Worm (Caenorhabditis elegans) whole organism, early embryonic: Measurements from ENCODE around the gene cah-1.

Source experiments
- ama-1 ChIP-seq: fragments of 150-350 bp; optimal IDR thresholded peaks from 2 replicates; lab custom pipeline; 2014
- ceh-36 ChIP-seq: sonication (generic microtip); optimal IDR thresholded peaks from 2 replicates; lab custom pipeline; 2016; ENCODE audit warnings: missing genetic modification characterization, inconsistent platforms, missing compliant biosample characterization
- ets-7 ChIP-seq: sonication (generic microtip); optimal IDR thresholded peaks from 2 replicates; lab custom pipeline; 2016; ENCODE audit warnings: missing genotype, missing genetic modification characterization, missing compliant biosample characterization
- flt-1 ChIP-seq: fragments of 200-800 bp; sonication (Bioruptor generic); IDR thresholded peaks from 2 replicates; pipeline ENCODE4 v1.3.6; 2022; ENCODE audit warnings: missing genetic modification characterization, missing compliant biosample characterization
- hnd-1 ChIP-seq: sonication (generic microtip); optimal IDR thresholded peaks from 2 replicates; lab custom pipeline; 2016; ENCODE audit warnings: missing genetic modification characterization, missing compliant biosample characterization
- scrt-1 ChIP-seq: fragments of 200-800 bp; sonication (Bioruptor generic); IDR thresholded peaks from 2 replicates; pipeline ENCODE4 v1.3.6; 2022; ENCODE audit warnings: missing genetic modification characterization, missing compliant biosample characterization
- tbx-37 ChIP-seq: fragments of 200-800 bp; sonication (Bioruptor generic); conservative IDR thresholded peaks from 2 replicates; pipeline ENCODE4 v1.3.6; 2022; ENCODE audit warnings: missing genetic modification reagents, missing genetic modification characterization, missing compliant biosample characterization

DNA sequence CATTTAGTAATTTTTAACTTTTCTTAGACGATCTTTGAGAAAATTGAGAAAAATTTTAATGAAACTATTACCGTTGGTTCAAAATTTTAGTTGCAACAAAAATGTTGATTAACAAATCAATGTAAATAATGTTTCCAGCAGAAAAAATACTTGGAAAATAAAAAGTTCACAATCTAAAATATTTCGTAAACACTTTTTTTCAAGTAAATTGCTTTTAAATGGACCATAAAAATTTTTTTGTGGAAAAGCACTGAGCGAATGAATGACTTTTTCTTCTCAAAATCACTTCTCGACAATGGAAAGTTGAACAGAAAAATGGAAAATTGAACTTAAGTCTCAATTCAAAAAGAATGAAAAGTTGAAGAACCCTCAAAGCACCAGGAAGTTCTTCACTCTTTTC lies 31.9 kb downstream of the cah-1 start, which contains the start of gene C45G9.8:
- TF ChIP-seq tbx-37 (GFP tag; lab: Robert Waterston, UW), result no peak
- no peak for TF ChIP-seq ama-1
- no peak for TF ChIP-seq scrt-1
- no peak for TF ChIP-seq flt-1 (GFP tag; lab: Robert Waterston, UW)
- no peak for TF ChIP-seq ets-7 (tag; lab: Kevin White, UChicago)
- no peak for TF ChIP-seq hnd-1 (tag; lab: Kevin White, UChicago)
- TF ChIP-seq ceh-36, result no peak
